Worm (Caenorhabditis elegans) whole organism, mixed stage, embryonic: Measurements from ENCODE around the gene unc-103.

Experiments
- M03D4.4 ChIP-seq: sonication (generic microtip); optimal IDR thresholded peaks from 2 replicates; lab custom pipeline; 2017; ENCODE audit warnings: mild to moderate bottlenecking, missing genetic modification characterization, missing compliant biosample characterization
- ceh-39 ChIP-seq: fragments of 150-350 bp; optimal IDR thresholded peaks from 2 replicates; lab custom pipeline; 2014; ENCODE audit warnings: missing biosample characterization, missing genetic modification characterization
- ceh-43 ChIP-seq: fragments of 200-800 bp; sonication (Bioruptor generic); optimal IDR thresholded peaks from 2 replicates; lab custom pipeline; 2018; ENCODE audit warnings: mild to moderate bottlenecking, missing genetic modification characterization, moderate library complexity, missing compliant biosample characterization
- ces-1 ChIP-seq: fragments of 150-350 bp; optimal IDR thresholded peaks from 2 replicates; lab custom pipeline; 2014; ENCODE audit warnings: missing biosample characterization, missing genetic modification reagents, missing genetic modification characterization
- cnd-1 ChIP-seq: fragments of 200-800 bp; sonication (Bioruptor generic); optimal IDR thresholded peaks from 2 replicates; lab custom pipeline; 2018; ENCODE audit warnings: mild to moderate bottlenecking, missing genetic modification characterization, missing compliant biosample characterization
- drap-1 ChIP-seq: fragments of 200-800 bp; sonication (Bioruptor generic); optimal IDR thresholded peaks from 3 replicates; lab custom pipeline; 2018; ENCODE audit warnings: mild to moderate bottlenecking, missing genetic modification characterization, missing compliant biosample characterization
- elt-1 ChIP-seq: sonication (generic microtip); optimal IDR thresholded peaks from 2 replicates; lab custom pipeline; 2017; ENCODE audit warnings: missing genetic modification characterization, mild to moderate bottlenecking, missing compliant biosample characterization, antibody characterized with exemption, moderate library complexity, borderline replicate concordance; ENCODE audit not compliant: insufficient read depth
- flh-1 ChIP-seq: fragments of 200-800 bp; sonication (Bioruptor generic); optimal IDR thresholded peaks from 2 replicates; lab custom pipeline; 2018; ENCODE audit warnings: mild to moderate bottlenecking, missing genetic modification characterization, moderate library complexity, missing compliant biosample characterization
- hlh-1 ChIP-seq: fragments of 150-350 bp; optimal IDR thresholded peaks from 2 replicates; lab custom pipeline; 2014; ENCODE audit warnings: missing biosample characterization, missing genetic modification reagents, missing genetic modification characterization
- lin-32 ChIP-seq: fragments of 200-800 bp; sonication (Bioruptor generic); optimal IDR thresholded peaks from 2 replicates; lab custom pipeline; 2018; ENCODE audit warnings: mild to moderate bottlenecking, missing genetic modification characterization, missing compliant biosample characterization
- lsy-2 ChIP-seq: fragments of 150-350 bp; optimal IDR thresholded peaks from 2 replicates; lab custom pipeline; 2014; ENCODE audit warnings: missing biosample characterization, missing genetic modification characterization
- mep-1 ChIP-seq: fragments of 150-350 bp; optimal IDR thresholded peaks from 2 replicates; lab custom pipeline; 2017; ENCODE audit warnings: missing biosample characterization, missing genetic modification reagents, missing genetic modification characterization, inconsistent platforms
- mls-2 ChIP-seq: sonication (generic microtip); optimal IDR thresholded peaks from 2 replicates; lab custom pipeline; 2016; ENCODE audit warnings: mild to moderate bottlenecking, missing genetic modification characterization, moderate library complexity, missing compliant biosample characterization
- nhr-12 ChIP-seq: fragments of 150-350 bp; optimal IDR thresholded peaks from 2 replicates; lab custom pipeline; 2014; ENCODE audit warnings: missing biosample characterization, missing genetic modification characterization
- nhr-2 ChIP-seq: fragments of 150-350 bp; optimal IDR thresholded peaks from 2 replicates; lab custom pipeline; 2014; ENCODE audit warnings: missing biosample characterization, missing genetic modification characterization
- nhr-237 ChIP-seq: fragments of 150-350 bp; optimal IDR thresholded peaks from 2 replicates; lab custom pipeline; 2014; ENCODE audit warnings: missing biosample characterization, missing genetic modification characterization
- nhr-76 ChIP-seq: sonication (generic microtip); optimal IDR thresholded peaks from 2 replicates; lab custom pipeline; 2017; ENCODE audit warnings: missing biosample characterization, missing genetic modification characterization
- snpc-4 ChIP-seq: fragments of 150-350 bp; optimal IDR thresholded peaks from 2 replicates; lab custom pipeline; 2014; ENCODE audit warnings: missing biosample characterization, missing genetic modification characterization
- tbx-8 ChIP-seq: fragments of 200-800 bp; sonication (Bioruptor generic); optimal IDR thresholded peaks from 2 replicates; lab custom pipeline; 2018; ENCODE audit warnings: mild to moderate bottlenecking, missing genetic modification characterization, moderate library complexity, missing compliant biosample characterization
- unc-120 ChIP-seq: sonication (generic microtip); optimal IDR thresholded peaks from 2 replicates; lab custom pipeline; 2017; ENCODE audit warnings: missing genetic modification characterization, missing compliant biosample characterization; ENCODE audit not compliant: poor library complexity, severe bottlenecking
- unc-39 ChIP-seq: fragments of 150-350 bp; optimal IDR thresholded peaks from 2 replicates; lab custom pipeline; 2014; ENCODE audit warnings: missing biosample characterization, missing genetic modification characterization
- unc-62 ChIP-seq: fragments of 150-350 bp; optimal IDR thresholded peaks from 2 replicates; lab custom pipeline; 2014; ENCODE audit warnings: missing biosample characterization, missing genetic modification reagents, missing genetic modification characterization
- ztf-11 ChIP-seq: fragments of 150-350 bp; optimal IDR thresholded peaks from 2 replicates; lab custom pipeline; 2014; ENCODE audit warnings: missing biosample characterization, missing genetic modification characterization

Gene unc-103

DNA sequence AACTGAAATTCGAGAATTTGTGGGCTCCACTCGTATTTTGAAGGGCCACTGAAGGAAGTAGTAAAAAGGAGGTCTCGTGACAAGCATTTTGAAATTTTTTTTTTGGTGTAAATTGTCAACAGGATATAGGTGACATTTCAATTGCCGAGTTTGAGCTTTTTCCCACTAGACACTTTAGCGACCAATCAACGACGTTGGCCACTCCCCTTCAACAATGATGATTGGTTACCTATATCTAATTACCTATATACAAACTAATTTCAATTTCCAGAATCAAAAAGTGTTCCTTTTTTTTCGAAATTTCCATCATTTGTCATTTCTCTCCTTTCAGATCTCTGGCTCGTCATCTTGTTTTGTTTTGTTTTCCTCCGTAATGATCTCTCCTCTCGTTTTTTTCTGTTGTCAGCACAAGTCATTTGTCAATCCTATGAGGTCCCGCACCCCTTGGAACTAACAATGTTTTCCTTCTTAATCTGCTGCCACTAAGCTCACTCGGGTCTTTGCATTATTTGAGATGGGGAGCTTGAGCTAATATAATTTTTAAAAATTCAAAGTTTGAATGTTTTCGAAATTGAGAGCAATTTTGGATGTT is 7.2 kb upstream of the unc-103 start:
- TF ChIP-seq nhr-12 (tag; lab: Kevin White, UChicago) (no peak), unc-39 (tag; lab: Kevin White, UChicago) (no peak), lin-32 (GFP tag; lab: Kevin White, UChicago) (no peak), ceh-39 (tag; lab: Kevin White, UChicago) (no peak), unc-120 (no peak), nhr-237 (no peak), lsy-2 (no peak), M03D4.4 (tag; lab: Kevin White, UChicago) (no peak), ztf-11 (tag; lab: Kevin White, UChicago) (no peak), elt-1 (tag; lab: Kevin White, UChicago) (no peak), ces-1 (GFP tag; lab: Kevin White, UChicago) (no peak), unc-62 (GFP tag; lab: Kevin White, UChicago) (no peak), flh-1 (GFP tag; lab: Kevin White, UChicago) (no peak), nhr-76 (tag; lab: Kevin White, UChicago) (no peak), tbx-8 (no peak), cnd-1 (tag; lab: Kevin White, UChicago) (no peak), drap-1 (GFP tag; lab: Kevin White, UChicago) (no peak), ceh-43 (GFP tag; lab: Kevin White, UChicago) (no peak)

- peak; percentile 67 for TF ChIP-seq unc-62 (GFP tag; lab: Kevin White, UChicago)
- no peak for TF ChIP-seq ceh-39 (tag; lab: Kevin White, UChicago)
- no peak for TF ChIP-seq nhr-76 (tag; lab: Kevin White, UChicago)
- peak; percentile 96 for TF ChIP-seq hlh-1 (tag; lab: Kevin White, UChicago)
- TF ChIP-seq drap-1 (GFP tag; lab: Kevin White, UChicago): no peak
- TF ChIP-seq unc-120: peak; percentile 62
These were observed 1.6 kb upstream of the unc-103 start for ce11 chrIII:4113594-4113993.

ce11 chrIII:4119736-4120135 is 4.6 kb downstream of the unc-103 start:
- TF ChIP-seq hlh-1 (tag; lab: Kevin White, UChicago) (no peak), mls-2 (no peak), ces-1 (GFP tag; lab: Kevin White, UChicago) (peak; percentile 82), drap-1 (GFP tag; lab: Kevin White, UChicago) (no peak)

- TF ChIP-seq cnd-1 (tag; lab: Kevin White, UChicago): no peak
- TF ChIP-seq nhr-12 (tag; lab: Kevin White, UChicago): no peak
- TF ChIP-seq nhr-2 (tag; lab: Kevin White, UChicago): no peak
- TF ChIP-seq hlh-1 (tag; lab: Kevin White, UChicago): no peak
- TF ChIP-seq elt-1 (tag; lab: Kevin White, UChicago): no peak
- no peak for TF ChIP-seq snpc-4 (tag; lab: Kevin White, UChicago)
These were observed 5.2 kb downstream of the unc-103 start for ce11 chrIII:4120386-4120785.

- TF ChIP-seq ces-1 (GFP tag; lab: Kevin White, UChicago): peak; percentile 75
- no peak for TF ChIP-seq mep-1 (tag; lab: Kevin White, UChicago)
These were observed 8.1 kb downstream of the unc-103 start for ce11 chrIII:4123277-4123676.

ce11 chrIII:4123900-4124299 is 8.7 kb downstream of the unc-103 start:
- TF ChIP-seq flh-1 (GFP tag; lab: Kevin White, UChicago): no peak
- TF ChIP-seq ces-1 (GFP tag; lab: Kevin White, UChicago): peak; percentile 45

- TF ChIP-seq cnd-1 (tag; lab: Kevin White, UChicago) (no peak), mep-1 (tag; lab: Kevin White, UChicago) (no peak), ces-1 (GFP tag; lab: Kevin White, UChicago) (peak; percentile 93)
These were observed 16.8 kb downstream of the unc-103 start for ce11 chrIII:4131814-4132555.
